Fruit fly (Drosophila melanogaster): Measurements from ENCODE around the gene emb.
A peak's percentile ranks its signal among the peaks of the same experiment; 100 is the strongest.

Gene emb

dm6 chr2L:8419382-8419940 lies 16.1 kb downstream of the emb start:
- TF ChIP-seq dac (GFP tag; optimal IDR thresholded peaks at IDR 0.05) = no peak
- TF ChIP-seq CG3032 (tag; optimal IDR thresholded peaks at IDR 0.05) = peak; percentile 32
- no peak for TF ChIP-seq CG10669 (GFP tag; optimal IDR thresholded peaks at IDR 0.05)
- peak; percentile 96 for TF ChIP-seq svp (GFP tag)
- no peak for TF ChIP-seq OdsH (GFP tag; optimal IDR thresholded peaks at IDR 0.05)
- no peak for TF ChIP-seq salr (GFP tag; optimal IDR thresholded peaks at IDR 0.05)
- no peak for TF ChIP-seq Ets21C (GFP tag; optimal IDR thresholded peaks at IDR 0.05)
- TF ChIP-seq Hr39 (GFP tag; optimal IDR thresholded peaks at IDR 0.05) = no peak
- TF ChIP-seq dsx (GFP tag; optimal IDR thresholded peaks at IDR 0.05; ENCODE audit: poor library complexity, severe bottlenecking) = peak; percentile 50
- peak; percentile 69 for TF ChIP-seq CG6808 (GFP tag; optimal IDR thresholded peaks at IDR 0.05)
- peak; percentile 8 for TF ChIP-seq CG9139 (GFP tag; optimal IDR thresholded peaks at IDR 0.05)
- TF ChIP-seq CG16779 (tag; optimal IDR thresholded peaks at IDR 0.05) = peak; percentile 34
- TF ChIP-seq CG8632 (GFP tag; optimal IDR thresholded peaks at IDR 0.05) = no peak
- no peak for TF ChIP-seq net (GFP tag; optimal IDR thresholded peaks at IDR 0.05)
- no peak for TF ChIP-seq eg (GFP tag; IDR thresholded peaks at IDR 0.05)
- TF ChIP-seq fkh (GFP tag; optimal IDR thresholded peaks at IDR 0.05) = no peak
- no peak for TF ChIP-seq CG32006 (GFP tag; optimal IDR thresholded peaks at IDR 0.05)
- TF ChIP-seq CG6792 (GFP tag; optimal IDR thresholded peaks at IDR 0.05) = no peak
- TF ChIP-seq Met (GFP tag; optimal IDR thresholded peaks at IDR 0.05) = no peak
- no peak for TF ChIP-seq CG10631 (GFP tag; optimal IDR thresholded peaks at IDR 0.05)
- no peak for TF ChIP-seq CG15336 (GFP tag; IDR thresholded peaks at IDR 0.05)
- no peak for TF ChIP-seq CG11762 (GFP tag; optimal IDR thresholded peaks at IDR 0.05; ENCODE audit: insufficient read depth)
- no peak for TF ChIP-seq topi (GFP tag; optimal IDR thresholded peaks at IDR 0.05)
- no peak for TF ChIP-seq Eip93F (GFP tag; optimal IDR thresholded peaks at IDR 0.05)
- peak; percentile 10 for TF ChIP-seq Eip75B (GFP tag; optimal IDR thresholded peaks at IDR 0.05)
- TF ChIP-seq Sox15 (GFP tag; optimal IDR thresholded peaks at IDR 0.05) = no peak
- TF ChIP-seq Hr38 (GFP tag; optimal IDR thresholded peaks at IDR 0.05) = no peak
- no peak for TF ChIP-seq esn (GFP tag; optimal IDR thresholded peaks at IDR 0.05)
- peak; percentile 18 for TF ChIP-seq Sox14 (GFP tag; optimal IDR thresholded peaks at IDR 0.05)
- TF ChIP-seq Hr4 (GFP tag; optimal IDR thresholded peaks at IDR 0.05) = no peak
- peak; percentile 28 for TF ChIP-seq Ets96B (tag; optimal IDR thresholded peaks at IDR 0.05)
- TF ChIP-seq CG1621 (tag; optimal IDR thresholded peaks at IDR 0.05) = peak; percentile 23
- TF ChIP-seq fd85E (GFP tag; optimal IDR thresholded peaks at IDR 0.05) = no peak
- peak; percentile 56 for TF ChIP-seq CG6854 (GFP tag; optimal IDR thresholded peaks at IDR 0.05)
- peak; percentile 10 for TF ChIP-seq achi (GFP tag; optimal IDR thresholded peaks at IDR 0.05)
- peak; percentile 75 to 77 for TF ChIP-seq ss (GFP tag; optimal IDR thresholded peaks at IDR 0.05)
- no peak for TF ChIP-seq cyc (GFP tag; optimal IDR thresholded peaks at IDR 0.05)
- no peak for TF ChIP-seq spab (GFP tag; optimal IDR thresholded peaks at IDR 0.05)
- no peak for TF ChIP-seq CG34406 (GFP tag; optimal IDR thresholded peaks at IDR 0.05)
- TF ChIP-seq CG8119 (GFP tag; IDR thresholded peaks at IDR 0.05) = no peak
- no peak for TF ChIP-seq Lpt (GFP tag; optimal IDR thresholded peaks at IDR 0.05)
- no peak for TF ChIP-seq CG11902 (GFP tag; optimal IDR thresholded peaks at IDR 0.05)
- TF ChIP-seq lz (GFP tag; optimal IDR thresholded peaks at IDR 0.05) = no peak
- TF ChIP-seq acj6 (GFP tag; optimal IDR thresholded peaks at IDR 0.05) = no peak
- no peak for TF ChIP-seq CG8319 (GFP tag; optimal IDR thresholded peaks at IDR 0.05)
- no peak for TF ChIP-seq pdm3 (GFP tag; optimal IDR thresholded peaks at IDR 0.05)
- peak; percentile 42; the same call in 1 of the 3 replicates for TF ChIP-seq CG6163 (GFP tag; IDR thresholded peaks at IDR 0.05)
- TF ChIP-seq CG31627 (GFP tag; optimal IDR thresholded peaks at IDR 0.05) = no peak
- peak; percentile 43 for TF ChIP-seq CG7368 (GFP tag; optimal IDR thresholded peaks at IDR 0.05)
- no peak for TF ChIP-seq Smox (GFP tag; optimal IDR thresholded peaks at IDR 0.05)
- no peak for TF ChIP-seq CG6276 (GFP tag; optimal IDR thresholded peaks at IDR 0.05)
- TF ChIP-seq CG3919 (GFP tag; optimal IDR thresholded peaks at IDR 0.05) = no peak

Measured in whole organism, prepupa.